Worm (Caenorhabditis elegans) whole organism, L2 larva: Measurements from ENCODE around the gene C13A10.1.
A peak's percentile ranks its signal among the peaks of the same experiment; 100 is the strongest.

Experiments
- F13H6.1 ChIP-seq: sonication (generic microtip); optimal IDR thresholded peaks from 2 replicates; lab custom pipeline; 2016; ENCODE audit warnings: missing genetic modification characterization, missing compliant biosample characterization
- R02D3.7 ChIP-seq: fragments of 150-350 bp; optimal IDR thresholded peaks from 2 replicates; lab custom pipeline; 2014; ENCODE audit warnings: missing biosample characterization, missing genetic modification characterization
- Y55F3AM.14 ChIP-seq: fragments of 200-800 bp; sonication (Bioruptor generic); optimal IDR thresholded peaks from 2 replicates; lab custom pipeline; 2018; ENCODE audit warnings: mild to moderate bottlenecking, missing genetic modification characterization, missing compliant biosample characterization
- alr-1 ChIP-seq: fragments of 150-350 bp; optimal IDR thresholded peaks from 2 replicates; lab custom pipeline; 2014; ENCODE audit warnings: missing biosample characterization, missing genetic modification characterization
- aly-2 ChIP-seq: fragments of 150-350 bp; optimal IDR thresholded peaks from 2 replicates; lab custom pipeline; 2014; ENCODE audit warnings: missing biosample characterization, missing genetic modification characterization
- blmp-1 ChIP-seq: sonication (generic microtip); optimal IDR thresholded peaks from 2 replicates; lab custom pipeline; 2017; ENCODE audit warnings: missing genetic modification characterization, mild to moderate bottlenecking, missing compliant biosample characterization, antibody characterized with exemption, moderate library complexity; ENCODE audit not compliant: insufficient read depth
- dmd-4 ChIP-seq: sonication (generic microtip); optimal IDR thresholded peaks from 2 replicates; lab custom pipeline; 2017; ENCODE audit warnings: missing biosample characterization, missing genetic modification characterization
- egl-27 ChIP-seq: sonication (generic microtip); optimal IDR thresholded peaks from 3 replicates; lab custom pipeline; 2017; ENCODE audit warnings: missing biosample characterization, missing genetic modification reagents, missing genetic modification characterization
- elt-1 ChIP-seq: fragments of 150-350 bp; optimal IDR thresholded peaks from 2 replicates; lab custom pipeline; 2014; ENCODE audit warnings: missing biosample characterization, missing genetic modification characterization
- fos-1 ChIP-seq: fragments of 150-350 bp; optimal IDR thresholded peaks from 2 replicates; lab custom pipeline; 2014; ENCODE audit warnings: missing biosample characterization, missing genetic modification characterization
- lin-11 ChIP-seq: fragments of 150-350 bp; sonication (generic microtip); optimal IDR thresholded peaks from 2 replicates; lab custom pipeline; 2014; ENCODE audit warnings: missing biosample characterization, missing genetic modification characterization, inconsistent platforms, mixed read lengths
- lin-13 ChIP-seq: fragments of 150-350 bp; optimal IDR thresholded peaks from 2 replicates; lab custom pipeline; 2014; ENCODE audit warnings: missing biosample characterization, missing genetic modification reagents, missing genetic modification characterization
- lin-39 ChIP-seq: fragments of 150-350 bp; optimal IDR thresholded peaks from 2 replicates; lab custom pipeline; 2014; ENCODE audit warnings: missing biosample characterization, missing genetic modification reagents, missing genetic modification characterization
- lsy-2 ChIP-seq, 2 experiments: fragments of 150-350 bp in 1 of 2; sonication (generic microtip) in 1 of 2; optimal IDR thresholded peaks; 2 replicates each; lab custom pipeline; 2014 to 2017; ENCODE audit warnings: missing biosample characterization in 2 of 2, missing genetic modification characterization in 2 of 2
- mab-5 ChIP-seq: fragments of 150-350 bp; optimal IDR thresholded peaks from 2 replicates; lab custom pipeline; 2014; ENCODE audit warnings: missing biosample characterization, missing genetic modification characterization
- mbf-1 ChIP-seq: sonication (generic microtip); optimal IDR thresholded peaks from 2 replicates; lab custom pipeline; 2017; ENCODE audit warnings: missing biosample characterization, missing genetic modification characterization
- mdl-1 ChIP-seq, 2 experiments: fragments of 150-350 bp in 1 of 2; sonication (generic microtip) in 1 of 2; optimal IDR thresholded peaks; 2 replicates each; lab custom pipeline; 2017; ENCODE audit warnings: missing biosample characterization in 2 of 2, missing genetic modification characterization in 2 of 2
- nhr-11 ChIP-seq: fragments of 150-350 bp; optimal IDR thresholded peaks from 2 replicates; lab custom pipeline; 2014; ENCODE audit warnings: missing biosample characterization, missing genetic modification characterization
- nhr-12 ChIP-seq: fragments of 150-350 bp; optimal IDR thresholded peaks from 2 replicates; lab custom pipeline; 2014; ENCODE audit warnings: missing biosample characterization, missing genetic modification characterization
- nhr-21 ChIP-seq: fragments of 150-350 bp; optimal IDR thresholded peaks from 2 replicates; lab custom pipeline; 2014; ENCODE audit warnings: missing biosample characterization, missing genetic modification characterization
- nhr-237 ChIP-seq: fragments of 150-350 bp; optimal IDR thresholded peaks from 2 replicates; lab custom pipeline; 2014; ENCODE audit warnings: missing biosample characterization, missing genetic modification characterization
- nhr-25 ChIP-seq: fragments of 150-350 bp; sonication (generic microtip); optimal IDR thresholded peaks from 3 replicates; lab custom pipeline; 2014; ENCODE audit warnings: missing biosample characterization, missing genetic modification characterization
- peb-1 ChIP-seq: fragments of 150-350 bp; optimal IDR thresholded peaks from 2 replicates; lab custom pipeline; 2014; ENCODE audit warnings: missing biosample characterization, missing genetic modification characterization
- sma-3 ChIP-seq: sonication (generic microtip); optimal IDR thresholded peaks from 2 replicates; lab custom pipeline; 2016; ENCODE audit warnings: missing genetic modification reagents, missing genetic modification characterization, missing compliant biosample characterization
- snpc-4 ChIP-seq: fragments of 150-350 bp; optimal IDR thresholded peaks from 2 replicates; lab custom pipeline; 2014; ENCODE audit warnings: missing biosample characterization, missing genetic modification characterization
- unc-55 ChIP-seq: fragments of 150-350 bp; sonication (generic microtip); optimal IDR thresholded peaks from 3 replicates; lab custom pipeline; 2014; ENCODE audit warnings: missing biosample characterization, missing genetic modification reagents, missing genetic modification characterization
- zag-1 ChIP-seq: fragments of 150-350 bp; optimal IDR thresholded peaks from 2 replicates; lab custom pipeline; 2014; ENCODE audit warnings: missing biosample characterization, missing genetic modification characterization
- ztf-1 ChIP-seq: fragments of 200-800 bp; sonication (Bioruptor generic); conservative IDR thresholded peaks from 2 replicates; pipeline ENCODE4 v1.3.6; 2022; ENCODE audit warnings: missing genetic modification characterization, missing compliant biosample characterization
- ztf-11 ChIP-seq: sonication (generic microtip); optimal IDR thresholded peaks from 2 replicates; lab custom pipeline; 2017; ENCODE audit warnings: missing biosample characterization, missing genetic modification characterization
- ztf-4 ChIP-seq: fragments of 150-350 bp; optimal IDR thresholded peaks from 2 replicates; lab custom pipeline; 2014; ENCODE audit warnings: missing biosample characterization, missing genetic modification characterization

C13A10.1 gene

DNA sequence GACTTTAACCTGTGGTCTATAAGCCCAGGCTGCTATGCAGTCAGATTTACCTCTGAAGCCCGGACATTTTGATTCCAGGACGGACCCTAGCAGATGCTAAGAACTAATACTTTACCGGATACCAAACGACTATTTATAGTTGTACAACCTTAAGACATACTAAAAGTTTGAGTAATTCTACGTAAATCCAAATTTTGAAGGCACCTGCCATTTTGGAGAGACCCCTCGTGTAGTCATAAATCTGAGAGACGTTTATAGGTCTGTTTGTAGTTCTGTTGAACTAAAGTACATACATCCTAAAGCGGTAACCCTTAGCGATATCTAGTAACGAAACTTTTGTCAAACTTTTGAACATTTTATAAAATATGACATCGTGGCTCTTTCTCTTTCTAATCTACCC lies 42.9 kb upstream of the C13A10.1 start, which contains the start of gene F54D12.2:
Gene F54D12.2, plus strand, starts transcription at position 301 of the 400 bp plus-strand sequence.
- TF ChIP-seq egl-27 (tag; lab: Kevin White, UChicago) (no peak), elt-1 (tag; lab: Kevin White, UChicago) (no peak), lin-11 (tag; lab: Kevin White, UChicago) (no peak), nhr-25 (no peak), R02D3.7 (tag; lab: Kevin White, UChicago) (no peak), ztf-11 (tag; lab: Kevin White, UChicago) (no peak), fos-1 (no peak), ztf-1 (no peak), mab-5 (tag; lab: Kevin White, UChicago) (no peak), lsy-2 (tag; optimal IDR thresholded peaks at IDR 0.05; lab: Kevin White, UChicago) (no peak)

DNA sequence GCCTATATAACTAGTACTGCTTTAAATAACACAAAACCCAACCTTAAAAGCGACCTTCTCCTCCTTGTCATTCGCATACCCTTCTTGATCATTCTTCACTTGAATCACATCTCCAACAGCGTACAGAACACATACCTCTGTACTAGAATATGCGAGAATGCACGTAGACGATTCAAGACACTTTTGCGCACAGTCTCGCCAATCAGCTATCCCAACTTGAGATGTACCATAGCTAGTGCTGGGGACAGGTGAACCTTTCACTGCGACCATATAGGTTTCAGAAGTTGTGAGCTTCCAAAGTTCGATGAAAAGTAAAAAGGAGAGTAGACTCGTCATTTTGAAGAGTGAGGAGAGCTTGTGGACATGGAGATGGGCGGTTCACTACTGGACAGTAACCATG lies 42.3 kb upstream of the C13A10.1 start, which contains the start of gene F54D12.8:
Gene F54D12.8, minus strand, starts transcription at position 336 of the 400 bp plus-strand sequence.
- TF ChIP-seq lin-39 (tag; lab: Kevin White, UChicago): no peak
- no peak for TF ChIP-seq aly-2 (tag; lab: Kevin White, UChicago)
- no peak for TF ChIP-seq ztf-1

DNA sequence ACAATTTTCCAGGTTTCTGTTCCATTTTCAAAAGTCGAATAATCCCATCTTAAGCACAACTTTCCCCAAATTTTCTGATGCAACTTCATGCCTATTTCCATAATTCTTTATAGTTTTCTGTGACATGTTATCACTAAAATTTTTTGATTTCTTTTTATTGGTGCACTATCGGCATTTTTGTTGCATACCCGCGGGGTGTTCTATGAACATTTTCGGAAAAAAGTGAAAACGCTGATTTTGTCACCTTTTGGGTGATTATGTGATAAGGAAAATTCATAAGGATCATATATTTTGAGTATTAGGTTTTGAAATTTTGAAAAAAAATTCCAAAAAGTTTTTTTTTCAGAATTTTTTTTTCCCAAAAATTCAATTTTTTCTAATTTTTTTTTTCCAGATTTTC lies 31.0 kb upstream of the C13A10.1 start, which contains the start of gene aat-7:
Gene aat-7, plus strand, starts transcription at position 393 of the 400 bp plus-strand sequence.
- TF ChIP-seq blmp-1: peak; percentile 29
- no peak for TF ChIP-seq lin-39 (tag; lab: Kevin White, UChicago)
- TF ChIP-seq Y55F3AM.14 (GFP tag; lab: Kevin White, UChicago): no peak
- no peak for TF ChIP-seq nhr-12 (tag; lab: Kevin White, UChicago)
- TF ChIP-seq fos-1: peak; percentile 85

DNA sequence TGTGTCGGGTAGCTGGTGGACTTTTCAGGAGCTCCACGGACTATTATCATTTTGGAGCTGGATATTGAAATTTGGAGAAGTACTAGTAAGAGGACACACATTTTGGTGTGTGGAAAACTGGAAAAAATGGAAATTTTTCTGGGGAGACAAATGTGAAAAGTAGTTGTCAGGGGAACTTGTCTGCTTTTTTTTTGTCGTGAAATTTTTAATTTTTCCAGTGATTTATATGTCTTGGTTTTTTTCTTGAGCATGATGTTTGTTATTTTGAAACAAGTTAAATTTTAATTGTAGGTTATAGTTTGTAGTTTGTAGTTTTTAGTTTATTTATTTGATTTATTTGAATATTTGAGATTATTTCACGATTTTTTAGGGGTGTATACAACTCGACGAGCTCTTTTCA lies 29.8 kb upstream of the C13A10.1 start, which contains the start of gene F54D12.7:
Gene F54D12.7, minus strand, starts transcription at position 101 of the 400 bp plus-strand sequence.
- TF ChIP-seq mbf-1 (tag; lab: Kevin White, UChicago): no peak
- TF ChIP-seq lin-39 (tag; lab: Kevin White, UChicago): no peak

DNA sequence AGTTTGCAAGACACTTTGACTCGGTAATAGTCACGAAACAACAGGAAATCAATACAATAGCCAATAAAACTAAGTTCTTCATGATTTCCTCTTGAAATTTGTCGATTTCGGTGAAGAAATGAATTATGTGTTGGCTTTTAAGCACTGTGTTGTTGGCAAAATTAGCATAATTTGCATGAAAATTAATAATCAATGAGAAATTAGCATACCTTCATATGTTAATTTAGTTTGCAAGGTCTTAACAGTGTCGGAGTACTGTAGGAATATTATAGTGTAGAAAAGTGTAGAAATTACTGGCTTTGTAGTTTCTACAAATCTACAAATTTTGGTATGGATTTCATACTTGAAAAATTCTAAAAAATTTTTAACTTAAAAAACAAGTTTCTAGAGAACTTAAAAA lies 26.2 kb upstream of the C13A10.1 start, which contains the start of gene F54D12.9:
Gene F54D12.9, minus strand, starts transcription at position 101 of the 400 bp plus-strand sequence.
- no peak for TF ChIP-seq sma-3 (GFP tag; lab: Kevin White, UChicago)
- TF ChIP-seq ztf-4 (tag; lab: Kevin White, UChicago): no peak
- TF ChIP-seq nhr-11 (tag; lab: Kevin White, UChicago): no peak
- TF ChIP-seq blmp-1: no peak
- no peak for TF ChIP-seq snpc-4
- no peak for TF ChIP-seq aly-2 (tag; lab: Kevin White, UChicago)
- TF ChIP-seq Y55F3AM.14 (GFP tag; lab: Kevin White, UChicago): no peak
- no peak for TF ChIP-seq lin-39 (tag; lab: Kevin White, UChicago)
- TF ChIP-seq F13H6.1 (tag; lab: Kevin White, UChicago): no peak
- TF ChIP-seq zag-1 (tag; lab: Kevin White, UChicago): no peak
- no peak for TF ChIP-seq dmd-4

DNA sequence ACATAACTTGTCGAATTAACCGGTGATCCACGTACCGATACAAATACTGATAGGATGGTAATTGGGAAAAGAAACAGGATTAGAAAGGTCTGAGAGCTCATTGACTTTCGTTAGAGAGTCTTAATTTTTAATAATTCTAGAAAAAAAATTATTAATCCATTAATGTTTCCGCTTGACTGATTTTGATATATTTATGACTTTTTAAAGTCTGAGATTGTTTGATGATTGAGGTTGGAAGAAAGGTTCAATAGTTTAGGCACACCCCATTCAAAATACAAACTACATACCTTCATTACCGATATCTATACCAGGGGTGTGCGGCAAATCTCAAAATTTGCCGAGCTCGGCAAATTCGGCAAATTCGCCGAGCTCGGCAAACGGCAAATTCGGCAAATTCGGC lies 22.8 kb upstream of the C13A10.1 start, which contains the start of gene F54D12.10:
Gene F54D12.10, minus strand, starts transcription at position 101 of the 400 bp plus-strand sequence.
- TF ChIP-seq F13H6.1 (tag; lab: Kevin White, UChicago) (no peak), nhr-21 (tag; lab: Kevin White, UChicago) (no peak), ztf-11 (tag; lab: Kevin White, UChicago) (no peak), peb-1 (no peak), alr-1 (tag; lab: Kevin White, UChicago) (no peak), lin-13 (GFP tag; lab: Kevin White, UChicago) (no peak), nhr-237 (tag; lab: Kevin White, UChicago) (no peak), mdl-1 (tag; optimal IDR thresholded peaks at IDR 0.05; lab: Kevin White, UChicago) (no peak), lin-39 (tag; lab: Kevin White, UChicago) (no peak)

DNA sequence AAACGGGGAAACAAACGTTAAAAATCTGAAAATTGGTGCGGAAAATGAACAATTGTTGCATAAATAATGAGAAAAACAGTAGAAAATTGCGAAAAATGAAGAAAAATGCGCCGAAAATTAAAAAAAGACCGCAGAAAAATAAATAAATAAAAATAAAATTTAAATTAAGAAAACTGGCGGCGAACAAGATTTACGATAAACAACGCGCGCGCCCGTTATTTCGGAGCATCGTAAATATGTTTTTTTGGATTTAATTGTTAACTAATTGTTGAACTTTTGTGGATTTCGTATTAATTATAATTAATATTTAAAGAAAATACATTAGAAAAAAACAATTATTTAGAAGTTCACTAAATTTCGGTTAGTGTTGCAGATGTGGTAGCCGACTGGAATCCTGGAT lies 21.3 kb upstream of the C13A10.1 start:
- TF ChIP-seq lin-11 (tag; lab: Kevin White, UChicago): no peak
- TF ChIP-seq snpc-4: no peak
- peak; percentile 30 for TF ChIP-seq unc-55 (GFP tag; lab: Kevin White, UChicago)
- TF ChIP-seq, all 48 proteins: peak for 1
